Fruit fly (Drosophila melanogaster) whole organism, embryonic: ENCODE measurements around the gene CG33284.

Experiments used
- Atf6 ChIP-seq: fragments of 200-800 bp; sonication (Bioruptor generic); IDR thresholded peaks from 2 replicates; pipeline ENCODE4 v1.3.6; 2022; ENCODE audit warnings: missing biosample characterization, missing genetic modification characterization
- Blimp-1 ChIP-seq: fragments of 200-800 bp; sonication (Bioruptor generic); optimal IDR thresholded peaks from 3 replicates; lab custom pipeline; 2018; ENCODE audit warnings: missing biosample characterization, missing genetic modification characterization, mild to moderate bottlenecking, moderate library complexity, missing genetic modification reagents
- CG10274 ChIP-seq: fragments of 200-800 bp; sonication (Bioruptor generic); optimal IDR thresholded peaks from 3 replicates; lab custom pipeline; 2017; ENCODE audit warnings: missing biosample characterization, mild to moderate bottlenecking, missing genetic modification characterization
- CG10462 ChIP-seq: fragments of 200-800 bp; sonication (Bioruptor generic); optimal IDR thresholded peaks from 2 replicates; lab custom pipeline; 2016; ENCODE audit warnings: missing biosample characterization, missing genetic modification characterization
- CG10565 ChIP-seq: fragments of 200-800 bp; sonication (Bioruptor generic); optimal IDR thresholded peaks from 3 replicates; lab custom pipeline; 2016; ENCODE audit warnings: missing biosample characterization, mild to moderate bottlenecking, missing genetic modification characterization
- CG12744 ChIP-seq: fragments of 200-800 bp; sonication (Bioruptor generic); optimal IDR thresholded peaks from 2 replicates; lab custom pipeline; 2016; ENCODE audit warnings: missing biosample characterization, missing genetic modification characterization
- CG15514 ChIP-seq: fragments of 200-800 bp; sonication (Bioruptor generic); optimal IDR thresholded peaks from 3 replicates; lab custom pipeline; 2017; ENCODE audit warnings: missing biosample characterization, missing genetic modification characterization, mild to moderate bottlenecking, moderate library complexity, missing genetic modification reagents
- CG16779 ChIP-seq: fragments of 200-800 bp; sonication (Bioruptor generic); IDR thresholded peaks from 2 replicates; pipeline ENCODE4 v1.3.6; 2022; ENCODE audit warnings: missing biosample characterization, missing genetic modification characterization
- CG17568 ChIP-seq: fragments of 200-800 bp; sonication (Bioruptor generic); optimal IDR thresholded peaks from 2 replicates; lab custom pipeline; 2018; ENCODE audit warnings: missing biosample characterization, mild to moderate bottlenecking, missing genetic modification characterization, moderate library complexity
- CG17612 ChIP-seq: fragments of 200-800 bp; sonication (Bioruptor generic); IDR thresholded peaks from 2 replicates; pipeline ENCODE4 v1.3.6; 2022; ENCODE audit warnings: missing biosample characterization, missing genetic modification characterization
- CG17802 ChIP-seq: fragments of 200-800 bp; sonication (Bioruptor generic); optimal IDR thresholded peaks from 2 replicates; lab custom pipeline; 2018; ENCODE audit warnings: missing biosample characterization, mild to moderate bottlenecking, missing genetic modification characterization, moderate library complexity
- CG2120 ChIP-seq: fragments of 200-800 bp; sonication (Bioruptor generic); optimal IDR thresholded peaks from 3 replicates; lab custom pipeline; 2016; ENCODE audit warnings: missing biosample characterization, missing genetic modification characterization
- CG33213 ChIP-seq: fragments of 200-800 bp; sonication (Bioruptor generic); optimal IDR thresholded peaks from 3 replicates; lab custom pipeline; 2016; ENCODE audit warnings: missing biosample characterization, missing genetic modification characterization
- CG4282 ChIP-seq: fragments of 200-800 bp; sonication (Bioruptor generic); optimal IDR thresholded peaks from 2 replicates; lab custom pipeline; 2016; ENCODE audit warnings: missing biosample characterization, missing genetic modification characterization
- CG5180 ChIP-seq: fragments of 200-800 bp; sonication (Bioruptor generic); optimal IDR thresholded peaks from 3 replicates; lab custom pipeline; 2017; ENCODE audit warnings: missing biosample characterization, missing genetic modification characterization, mild to moderate bottlenecking, moderate library complexity, missing genetic modification reagents
- CG7963 ChIP-seq: fragments of 200-800 bp; sonication (Bioruptor generic); IDR thresholded peaks from 3 replicates; pipeline ENCODE4 v1.3.6; 2022; ENCODE audit warnings: missing biosample characterization, missing genetic modification characterization; ENCODE audit not compliant: partially characterized antibody
- Camta ChIP-seq: fragments of 200-800 bp; sonication (Bioruptor generic); optimal IDR thresholded peaks from 2 replicates; lab custom pipeline; 2016; ENCODE audit warnings: missing biosample characterization, missing genetic modification characterization
- CoRest ChIP-seq: fragments of 200-800 bp; sonication (Bioruptor generic); optimal IDR thresholded peaks from 3 replicates; lab custom pipeline; 2018; ENCODE audit warnings: missing biosample characterization, mild to moderate bottlenecking, missing genetic modification characterization, moderate library complexity
- CrebB ChIP-seq: fragments of 200-800 bp; sonication (Bioruptor generic); optimal IDR thresholded peaks from 3 replicates; lab custom pipeline; 2018; ENCODE audit warnings: missing biosample characterization, mild to moderate bottlenecking, missing genetic modification characterization
- Doc2 ChIP-seq: fragments of 200-800 bp; sonication (Bioruptor generic); IDR thresholded peaks from 2 replicates; pipeline ENCODE4 v1.3.6; 2022; ENCODE audit warnings: missing biosample characterization, missing genetic modification characterization
- Dp ChIP-seq: fragments of 200-800 bp; sonication (Bioruptor generic); optimal IDR thresholded peaks from 2 replicates; lab custom pipeline; 2018; ENCODE audit warnings: missing biosample characterization, mild to moderate bottlenecking, missing genetic modification characterization, moderate library complexity
- Fer1 ChIP-seq: fragments of 200-800 bp; sonication (Bioruptor generic); optimal IDR thresholded peaks from 2 replicates; lab custom pipeline; 2017; ENCODE audit warnings: missing biosample characterization, mild to moderate bottlenecking, missing genetic modification characterization
- Fer3 ChIP-seq: fragments of 200-800 bp; sonication (Bioruptor generic); optimal IDR thresholded peaks from 2 replicates; lab custom pipeline; 2018; ENCODE audit warnings: missing biosample characterization, mild to moderate bottlenecking, missing genetic modification characterization, moderate library complexity
- Gsc ChIP-seq: fragments of 200-800 bp; sonication (Bioruptor generic); IDR thresholded peaks from 2 replicates; pipeline ENCODE4 v1.3.6; 2022; ENCODE audit warnings: missing biosample characterization, missing genetic modification characterization
- Gug ChIP-seq: fragments of 200-800 bp; sonication (Bioruptor generic); IDR thresholded peaks from 4 replicates; pipeline ENCODE4 v1.3.6; 2022; ENCODE audit warnings: missing biosample characterization, missing genetic modification characterization
- H15 ChIP-seq: fragments of 200-800 bp; sonication (Bioruptor generic); IDR thresholded peaks from 3 replicates; pipeline ENCODE4 v1.3.6; 2022; ENCODE audit warnings: missing biosample characterization, missing genetic modification characterization
- Hand ChIP-seq: fragments of 200-800 bp; sonication (Bioruptor generic); optimal IDR thresholded peaks from 2 replicates; lab custom pipeline; 2017; ENCODE audit warnings: mild to moderate bottlenecking, missing biosample characterization, missing genetic modification reagents, missing genetic modification characterization
- HmgD ChIP-seq: fragments of 200-800 bp; sonication (Bioruptor generic); optimal IDR thresholded peaks from 3 replicates; lab custom pipeline; 2016; ENCODE audit warnings: missing biosample characterization, missing genetic modification characterization
- HmgZ ChIP-seq: fragments of 200-800 bp; sonication (Bioruptor generic); optimal IDR thresholded peaks from 2 replicates; lab custom pipeline; 2018; ENCODE audit warnings: missing biosample characterization, mild to moderate bottlenecking, missing genetic modification characterization
- Hsf ChIP-seq: fragments of 200-800 bp; sonication (Bioruptor generic); optimal IDR thresholded peaks from 3 replicates; lab custom pipeline; 2016; ENCODE audit warnings: missing biosample characterization, missing genetic modification characterization
- Lim3 ChIP-seq: fragments of 200-800 bp; sonication (Bioruptor generic); IDR thresholded peaks from 2 replicates; pipeline ENCODE4 v1.3.6; 2022; ENCODE audit warnings: missing biosample characterization, missing genetic modification characterization
- Meics ChIP-seq: fragments of 200-800 bp; sonication (Bioruptor generic); optimal IDR thresholded peaks from 2 replicates; lab custom pipeline; 2017; ENCODE audit warnings: missing biosample characterization, mild to moderate bottlenecking, missing genetic modification characterization
- Mes4 ChIP-seq: fragments of 200-800 bp; sonication (Bioruptor generic); optimal IDR thresholded peaks from 2 replicates; lab custom pipeline; 2016; ENCODE audit warnings: missing biosample characterization, missing genetic modification characterization
- Usf ChIP-seq: fragments of 200-800 bp; sonication (Bioruptor generic); optimal IDR thresholded peaks from 2 replicates; lab custom pipeline; 2017; ENCODE audit warnings: missing genotype, missing biosample characterization, missing genetic modification characterization
- bcd ChIP-seq: fragments of 200-800 bp; sonication (Bioruptor generic); optimal IDR thresholded peaks from 2 replicates; lab custom pipeline; 2017; ENCODE audit warnings: missing biosample characterization, mild to moderate bottlenecking, missing genetic modification characterization
- chinmo ChIP-seq: fragments of 200-800 bp; sonication (Bioruptor generic); IDR thresholded peaks from 4 replicates; pipeline ENCODE4 v1.3.6; 2022; ENCODE audit warnings: missing biosample characterization, missing genetic modification characterization; ENCODE audit not compliant: partially characterized antibody
- croc ChIP-seq: fragments of 200-800 bp; sonication (Bioruptor generic); conservative IDR thresholded peaks from 3 replicates; pipeline ENCODE4 v1.3.6; 2022; ENCODE audit warnings: missing biosample characterization, missing genetic modification characterization
- dpn ChIP-seq, 2 experiments: fragments of 200-800 bp; sonication (Bioruptor generic); optimal IDR thresholded peaks; 3 replicates each; lab custom pipeline; 2016; ENCODE audit warnings: missing biosample characterization in 2 of 2, missing genetic modification characterization in 2 of 2
- gro ChIP-seq: fragments of 200-800 bp; sonication (Bioruptor generic); optimal IDR thresholded peaks from 2 replicates; lab custom pipeline; 2016; ENCODE audit warnings: missing biosample characterization, missing genetic modification characterization
- kay ChIP-seq: fragments of 200-800 bp; sonication (Bioruptor generic); optimal IDR thresholded peaks from 2 replicates; lab custom pipeline; 2016; ENCODE audit warnings: missing biosample characterization, missing genetic modification characterization
- knrl ChIP-seq: fragments of 200-800 bp; sonication (Bioruptor generic); IDR thresholded peaks from 3 replicates; pipeline ENCODE4 v1.3.6; 2022; ENCODE audit warnings: missing biosample characterization, missing genetic modification characterization; ENCODE audit not compliant: partially characterized antibody
- lov ChIP-seq, 2 experiments: fragments of 200-800 bp in 1 of 2; fragments of >200 bp in 1 of 2; sonication (Bioruptor generic) in 1 of 2; IDR thresholded peaks in 1 of 2; optimal IDR thresholded peaks in 1 of 2; 2 replicates in 1 of 2; 3 replicates in 1 of 2; pipeline versions ENCODE4 v1.3.6 to Lab custom; 2017 to 2022; ENCODE audit warnings: missing biosample characterization in 1 of 2, missing genetic modification characterization in 1 of 2
- mld ChIP-seq: fragments of 200-800 bp; sonication (Bioruptor generic); IDR thresholded peaks from 3 replicates; pipeline ENCODE4 v1.3.6; 2022; ENCODE audit warnings: missing biosample characterization, missing genetic modification characterization; ENCODE audit not compliant: partially characterized antibody
- nmo ChIP-seq: fragments of 200-800 bp; sonication (Bioruptor generic); optimal IDR thresholded peaks from 2 replicates; lab custom pipeline; 2018; ENCODE audit warnings: missing biosample characterization, mild to moderate bottlenecking, missing genetic modification characterization, moderate library complexity
- prd ChIP-seq, 3 experiments: fragments of >200 bp in 2 of 3; fragments of 200-800 bp in 1 of 3; sonication (Bioruptor generic) in 1 of 3; optimal IDR thresholded peaks in 2 of 3; IDR thresholded peaks in 1 of 3; 2 replicates in 2 of 3; 3 replicates in 1 of 3; pipeline versions ENCODE4 v1.3.6 to Lab custom; 2017 to 2022; ENCODE audit warnings: missing biosample characterization in 1 of 3, missing genetic modification characterization in 1 of 3
- trem ChIP-seq: fragments of 200-800 bp; optimal IDR thresholded peaks from 3 replicates; lab custom pipeline; 2019; ENCODE audit warnings: missing biosample characterization, mild to moderate bottlenecking, missing genetic modification characterization, moderate library complexity
- wdn ChIP-seq: fragments of 200-800 bp; sonication (Bioruptor generic); IDR thresholded peaks from 2 replicates; pipeline ENCODE4 v1.3.6; 2022; ENCODE audit warnings: missing biosample characterization, missing genetic modification characterization
- z ChIP-seq: fragments of 200-800 bp; sonication (Bioruptor generic); IDR thresholded peaks from 3 replicates; pipeline ENCODE4 v1.3.6; 2022; ENCODE audit warnings: missing biosample characterization, missing genetic modification characterization
- zen2 ChIP-seq: fragments of 200-800 bp; sonication (Bioruptor generic); IDR thresholded peaks from 3 replicates; pipeline ENCODE4 v1.3.6; 2022; ENCODE audit warnings: missing biosample characterization, missing genetic modification characterization; ENCODE audit not compliant: partially characterized antibody
- zf30C ChIP-seq: fragments of 200-800 bp; sonication (Bioruptor generic); optimal IDR thresholded peaks from 3 replicates; lab custom pipeline; 2018; ENCODE audit warnings: missing biosample characterization, mild to moderate bottlenecking, missing genetic modification characterization

Gene CG33284

DNA sequence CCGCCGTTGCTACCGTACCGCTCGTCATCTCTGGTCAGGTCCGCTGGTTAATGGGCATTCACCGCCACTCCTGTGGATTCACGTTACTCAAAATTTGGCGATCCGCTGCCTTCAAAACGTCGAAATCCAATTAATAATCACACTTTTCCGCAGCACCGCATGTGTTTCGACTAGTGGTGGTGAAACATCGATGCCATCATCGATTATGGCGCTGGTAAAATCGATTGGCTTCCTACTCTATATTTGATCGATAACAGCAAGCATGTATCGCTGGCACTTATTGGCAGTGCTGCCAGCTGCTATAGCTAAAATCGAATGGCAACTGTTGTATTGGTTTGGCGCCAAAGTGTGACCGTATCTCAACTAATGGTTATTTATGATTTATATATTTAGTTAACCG is 12.3 kb downstream of the CG33284 start (continued):
- TF ChIP-seq Fer3 = no peak
- TF ChIP-seq knrl (GFP tag; lab: Robert Waterston, UW) = peak; percentile 83
- no peak for TF ChIP-seq Meics (GFP tag; lab: Kevin White, UChicago)
- no peak for TF ChIP-seq Mes4 (GFP tag; lab: Kevin White, UChicago)
- TF ChIP-seq Blimp-1 (GFP tag; lab: Kevin White, UChicago) = no peak
- peak; percentile 94 for TF ChIP-seq chinmo (GFP tag; lab: Robert Waterston, UW)
- TF ChIP-seq Camta = no peak
- peak; percentile 61 for TF ChIP-seq CG33213 (GFP tag; lab: Kevin White, UChicago)
- TF ChIP-seq CG16779 (GFP tag; lab: Robert Waterston, UW) = no peak
- peak; percentile 56 for TF ChIP-seq CG2120
- TF ChIP-seq lov (optimal IDR thresholded peaks at IDR 0.05; lab: Kevin White, UChicago) = no peak
- no peak for TF ChIP-seq lov (GFP tag; IDR thresholded peaks at IDR 0.05; lab: Robert Waterston, UW)
- no peak for TF ChIP-seq CG10565
- TF ChIP-seq mld (GFP tag; lab: Robert Waterston, UW) = peak; percentile 96
- peak; percentile 95 for TF ChIP-seq Dp (GFP tag; lab: Kevin White, UChicago)
- TF ChIP-seq Hsf (GFP tag; lab: Kevin White, UChicago) = no peak
- TF ChIP-seq nmo = peak; percentile 51
- peak; percentile 45 for TF ChIP-seq CrebB (tag; lab: Kevin White, UChicago)
- no peak for TF ChIP-seq Usf (GFP tag; lab: Kevin White, UChicago)
- TF ChIP-seq CG17802 = no peak
- TF ChIP-seq trem (tag; lab: Kevin White, UChicago) = peak; percentile 92
- TF ChIP-seq wdn (GFP tag; lab: Robert Waterston, UW) = no peak
- no peak for TF ChIP-seq CG10274 (GFP tag; lab: Kevin White, UChicago)
- TF ChIP-seq Gug (GFP tag; lab: Robert Waterston, UW) = no peak; the same call in 3 of the 4 replicates
- TF ChIP-seq Gsc (GFP tag; lab: Robert Waterston, UW) = no peak
- no peak for TF ChIP-seq CG17568
- TF ChIP-seq gro (GFP tag; lab: Kevin White, UChicago) = peak; percentile 2
- TF ChIP-seq Hand (GFP tag; lab: Kevin White, UChicago) = no peak
- TF ChIP-seq CG4282 (GFP tag; lab: Kevin White, UChicago) = no peak
- peak; percentile 44 for TF ChIP-seq CoRest (tag; lab: Kevin White, UChicago)
- peak; percentile 93 for TF ChIP-seq zen2 (GFP tag; lab: Robert Waterston, UW)
- peak; percentile 98 for TF ChIP-seq CG7963 (GFP tag; lab: Robert Waterston, UW)
- peak; percentile 47 for TF ChIP-seq HmgZ
- no peak for TF ChIP-seq Lim3 (GFP tag; lab: Robert Waterston, UW)
- no peak for TF ChIP-seq kay (GFP tag; lab: Kevin White, UChicago)
- no peak for TF ChIP-seq Fer1 (GFP tag; lab: Kevin White, UChicago)
- TF ChIP-seq bcd (GFP tag; lab: Kevin White, UChicago) = no peak
- no peak for TF ChIP-seq Doc2 (GFP tag; lab: Robert Waterston, UW)
- TF ChIP-seq croc (GFP tag; lab: Robert Waterston, UW) = no peak
- TF ChIP-seq H15 (GFP tag; lab: Robert Waterston, UW) = no peak
- no peak for TF ChIP-seq prd (optimal IDR thresholded peaks at IDR 0.05; lab: Kevin White, UChicago)
- no peak for TF ChIP-seq prd (GFP tag; IDR thresholded peaks at IDR 0.05; lab: Robert Waterston, UW)
- no peak for TF ChIP-seq z (GFP tag; lab: Robert Waterston, UW)
- no peak for TF ChIP-seq CG17612 (GFP tag; lab: Robert Waterston, UW)
- no peak for TF ChIP-seq zf30C (GFP tag; lab: Kevin White, UChicago)
- no peak for TF ChIP-seq Atf6 (GFP tag; lab: Robert Waterston, UW)
- peak; percentile 47 for TF ChIP-seq CG5180 (GFP tag; lab: Kevin White, UChicago)
- TF ChIP-seq HmgD = peak; percentile 66
- peak; percentile 34 to 46 for TF ChIP-seq dpn (GFP tag; optimal IDR thresholded peaks at IDR 0.05; lab: Kevin White, UChicago)
- TF ChIP-seq CG15514 (GFP tag; lab: Kevin White, UChicago) = peak; percentile 75
- no peak for TF ChIP-seq CG12744
- TF ChIP-seq CG10462 (GFP tag; lab: Kevin White, UChicago) = no peak
